Worm (Caenorhabditis elegans) whole organism, mixed stage, embryonic: ENCODE results near the gene ttr-48.

Experiments used
- lsy-2 ChIP-seq: fragments of 150-350 bp; optimal IDR thresholded peaks from 2 replicates; lab custom pipeline; 2014; ENCODE audit warnings: missing biosample characterization, missing genetic modification characterization
- nhr-76 ChIP-seq: sonication (generic microtip); optimal IDR thresholded peaks from 2 replicates; lab custom pipeline; 2017; ENCODE audit warnings: missing biosample characterization, missing genetic modification characterization

DNA sequence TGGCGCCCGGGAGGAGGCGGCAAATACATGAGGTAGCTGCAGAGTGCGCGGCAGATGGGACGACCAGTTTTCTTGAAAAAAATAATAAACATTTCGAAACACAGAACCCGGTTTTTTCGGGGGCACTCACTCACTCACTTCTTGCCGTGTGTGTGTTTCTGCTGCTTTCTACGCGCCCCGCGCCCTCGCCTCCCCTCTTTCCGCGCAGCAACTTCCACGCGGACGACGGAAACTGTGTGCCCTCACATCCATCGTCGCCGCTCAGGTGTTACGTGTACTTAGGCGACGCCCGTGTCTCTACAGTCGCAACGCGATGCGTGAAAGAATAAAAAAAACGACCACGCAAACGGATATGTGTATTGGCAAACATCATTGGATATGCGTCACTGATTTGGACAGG, 17.8 kb downstream of the ttr-48 start:
- TF ChIP-seq nhr-76 (tag; lab: Kevin White, UChicago), result no peak
- TF ChIP-seq lsy-2 (tag; lab: Kevin White, UChicago), result no peak
